Fruit fly (Drosophila melanogaster) whole organism, embryonic: Measurements from ENCODE around the gene PRL-1.
A peak's percentile ranks its signal among the peaks of the same experiment; 100 is the strongest.

ENCODE experiments used
- Adf1 ChIP-seq: fragments of 200-800 bp; sonication (Bioruptor generic); IDR thresholded peaks from 2 replicates; pipeline ENCODE4 v1.3.6; 2022; ENCODE audit warnings: missing biosample characterization, missing genetic modification characterization
- BtbVII ChIP-seq: fragments of 200-800 bp; sonication (Bioruptor generic); optimal IDR thresholded peaks from 3 replicates; lab custom pipeline; 2017; ENCODE audit warnings: missing biosample characterization, mild to moderate bottlenecking, missing genetic modification characterization
- CG10147 ChIP-seq: fragments of 200-800 bp; sonication (Bioruptor generic); optimal IDR thresholded peaks from 2 replicates; lab custom pipeline; 2019; ENCODE audit warnings: missing biosample characterization, mild to moderate bottlenecking, missing genetic modification characterization, moderate library complexity
- CG10959 ChIP-seq: fragments of 200-800 bp; sonication (Bioruptor generic); IDR thresholded peaks from 2 replicates; pipeline ENCODE4 v1.3.6; 2022; ENCODE audit warnings: missing biosample characterization, missing genetic modification characterization
- CG12104 ChIP-seq: fragments of 200-800 bp; sonication (Bioruptor generic); optimal IDR thresholded peaks from 3 replicates; lab custom pipeline; 2016; ENCODE audit warnings: missing biosample characterization, missing genetic modification characterization
- CG13296 ChIP-seq: fragments of 200-800 bp; sonication (Bioruptor generic); optimal IDR thresholded peaks from 3 replicates; lab custom pipeline; 2018; ENCODE audit warnings: missing biosample characterization, mild to moderate bottlenecking, missing genetic modification characterization
- CG14050 ChIP-seq: fragments of 200-800 bp; sonication (Bioruptor generic); IDR thresholded peaks from 3 replicates; pipeline ENCODE4 v1.3.6; 2022; ENCODE audit warnings: missing biosample characterization, missing genetic modification characterization
- CG15514 ChIP-seq: fragments of 200-800 bp; sonication (Bioruptor generic); optimal IDR thresholded peaks from 3 replicates; lab custom pipeline; 2017; ENCODE audit warnings: missing biosample characterization, missing genetic modification characterization, mild to moderate bottlenecking, moderate library complexity, missing genetic modification reagents
- CG15601 ChIP-seq: fragments of 200-800 bp; sonication (Bioruptor generic); optimal IDR thresholded peaks from 3 replicates; lab custom pipeline; 2019; ENCODE audit warnings: missing biosample characterization, mild to moderate bottlenecking, missing genetic modification characterization, moderate library complexity
- CG16813 ChIP-seq: fragments of 200-800 bp; sonication (Bioruptor generic); IDR thresholded peaks from 3 replicates; pipeline ENCODE4 v1.3.6; 2022; ENCODE audit warnings: missing biosample characterization, missing genetic modification characterization; ENCODE audit not compliant: partially characterized antibody
- CG17612 ChIP-seq: fragments of 200-800 bp; sonication (Bioruptor generic); IDR thresholded peaks from 2 replicates; pipeline ENCODE4 v1.3.6; 2022; ENCODE audit warnings: missing biosample characterization, missing genetic modification characterization
- CG2116 ChIP-seq: fragments of 200-800 bp; sonication (Bioruptor generic); optimal IDR thresholded peaks from 3 replicates; lab custom pipeline; 2018; ENCODE audit warnings: missing biosample characterization, mild to moderate bottlenecking, missing genetic modification characterization
- CG3407 ChIP-seq: fragments of 200-800 bp; sonication (Bioruptor generic); optimal IDR thresholded peaks from 2 replicates; lab custom pipeline; 2018; ENCODE audit warnings: missing biosample characterization, mild to moderate bottlenecking, missing genetic modification characterization
- CG4328 ChIP-seq: fragments of 200-800 bp; sonication (Bioruptor generic); optimal IDR thresholded peaks from 3 replicates; lab custom pipeline; 2017; ENCODE audit warnings: missing biosample characterization, missing genetic modification reagents, missing genetic modification characterization
- CG4360 ChIP-seq: fragments of 200-800 bp; sonication (Bioruptor generic); IDR thresholded peaks from 2 replicates; pipeline ENCODE4 v1.3.6; 2022; ENCODE audit warnings: missing biosample characterization, missing genetic modification characterization
- CG6683 ChIP-seq: fragments of 200-800 bp; sonication (Bioruptor generic); optimal IDR thresholded peaks from 2 replicates; lab custom pipeline; 2017; ENCODE audit warnings: missing biosample characterization, mild to moderate bottlenecking, missing genetic modification characterization, missing genetic modification reagents
- CG6791 ChIP-seq: fragments of 200-800 bp; sonication (Bioruptor generic); IDR thresholded peaks from 3 replicates; pipeline ENCODE4 v1.3.6; 2022; ENCODE audit warnings: missing biosample characterization, missing genetic modification characterization; ENCODE audit not compliant: partially characterized antibody
- CG7271 ChIP-seq: fragments of 200-800 bp; sonication (Bioruptor generic); optimal IDR thresholded peaks from 2 replicates; lab custom pipeline; 2018; ENCODE audit warnings: missing biosample characterization, mild to moderate bottlenecking, missing genetic modification characterization, moderate library complexity
- CG7357 ChIP-seq: fragments of 200-800 bp; sonication (Bioruptor generic); IDR thresholded peaks from 3 replicates; pipeline ENCODE4 v1.3.6; 2022; ENCODE audit warnings: missing biosample characterization, missing genetic modification characterization
- CG7987 ChIP-seq: fragments of 200-800 bp; sonication (Bioruptor generic); optimal IDR thresholded peaks from 2 replicates; lab custom pipeline; 2018; ENCODE audit warnings: missing biosample characterization, mild to moderate bottlenecking, missing genetic modification characterization, moderate library complexity
- D19A ChIP-seq: fragments of 200-800 bp; optimal IDR thresholded peaks from 3 replicates; lab custom pipeline; 2019; ENCODE audit warnings: missing biosample characterization, mild to moderate bottlenecking, missing genetic modification characterization, moderate library complexity
- Dad ChIP-seq: fragments of 200-800 bp; sonication (Bioruptor generic); optimal IDR thresholded peaks from 3 replicates; lab custom pipeline; 2016; ENCODE audit warnings: missing biosample characterization, missing genetic modification characterization
- E2f2 ChIP-seq: fragments of 200-800 bp; sonication (Bioruptor generic); IDR thresholded peaks from 2 replicates; pipeline ENCODE4 v1.3.6; 2022; ENCODE audit warnings: missing biosample characterization, missing genetic modification characterization
- Fer3 ChIP-seq: fragments of 200-800 bp; sonication (Bioruptor generic); optimal IDR thresholded peaks from 2 replicates; lab custom pipeline; 2018; ENCODE audit warnings: missing biosample characterization, mild to moderate bottlenecking, missing genetic modification characterization, moderate library complexity
- GATAe ChIP-seq: fragments of 200-800 bp; sonication (Bioruptor generic); conservative IDR thresholded peaks from 2 replicates; pipeline ENCODE4 v1.3.6; 2022; ENCODE audit warnings: missing biosample characterization, missing genetic modification characterization
- Hr3 ChIP-seq: fragments of 200-800 bp; sonication (Bioruptor generic); optimal IDR thresholded peaks from 3 replicates; lab custom pipeline; 2016; ENCODE audit warnings: missing biosample characterization, missing genetic modification characterization
- Mad ChIP-seq: fragments of 200-800 bp; sonication (Bioruptor generic); optimal IDR thresholded peaks from 2 replicates; lab custom pipeline; 2016; ENCODE audit warnings: missing biosample characterization, missing genetic modification characterization
- Mes4 ChIP-seq: fragments of 200-800 bp; sonication (Bioruptor generic); optimal IDR thresholded peaks from 2 replicates; lab custom pipeline; 2016; ENCODE audit warnings: missing biosample characterization, missing genetic modification characterization
- Oli ChIP-seq: fragments of 200-800 bp; sonication (Bioruptor generic); optimal IDR thresholded peaks from 2 replicates; lab custom pipeline; 2018; ENCODE audit warnings: missing biosample characterization, mild to moderate bottlenecking, missing genetic modification characterization, moderate library complexity
- Poxn ChIP-seq: fragments of 200-800 bp; sonication (Bioruptor generic); IDR thresholded peaks from 2 replicates; pipeline ENCODE4 v1.3.6; 2022; ENCODE audit warnings: missing biosample characterization, missing genetic modification characterization
- Rx ChIP-seq: fragments of 200-800 bp; sonication (Bioruptor generic); IDR thresholded peaks from 2 replicates; pipeline ENCODE4 v1.3.6; 2022; ENCODE audit warnings: missing biosample characterization, missing genetic modification characterization
- Sry-δ ChIP-seq: fragments of 200-800 bp; sonication (Bioruptor generic); optimal IDR thresholded peaks from 2 replicates; lab custom pipeline; 2016; ENCODE audit warnings: missing biosample characterization, missing genetic modification characterization
- YL-1 ChIP-seq: fragments of 200-800 bp; sonication (Bioruptor generic); optimal IDR thresholded peaks from 3 replicates; lab custom pipeline; 2017; ENCODE audit warnings: missing biosample characterization, mild to moderate bottlenecking, missing genetic modification characterization
- ac ChIP-seq: fragments of 200-800 bp; sonication (Bioruptor generic); optimal IDR thresholded peaks from 3 replicates; lab custom pipeline; 2017; ENCODE audit warnings: missing biosample characterization, mild to moderate bottlenecking, missing genetic modification characterization
- br ChIP-seq: fragments of >200 bp; optimal IDR thresholded peaks from 2 replicates; lab custom pipeline; 2017
- cad ChIP-seq: fragments of >200 bp; optimal IDR thresholded peaks from 2 replicates; lab custom pipeline; 2017; ENCODE audit warnings: missing biosample characterization, missing genetic modification characterization
- ci ChIP-seq: fragments of 200-800 bp; sonication (Bioruptor generic); IDR thresholded peaks from 3 replicates; pipeline ENCODE4 v1.3.6; 2022; ENCODE audit warnings: missing biosample characterization, missing genetic modification characterization
- danr ChIP-seq: fragments of 200-800 bp; sonication (Bioruptor generic); IDR thresholded peaks from 2 replicates; pipeline ENCODE4 v1.3.6; 2022; ENCODE audit warnings: missing biosample characterization, missing genetic modification characterization
- dimm ChIP-seq: fragments of 200-800 bp; sonication (Bioruptor generic); IDR thresholded peaks from 2 replicates; pipeline ENCODE4 v1.3.6; 2022; ENCODE audit warnings: missing biosample characterization, missing genetic modification characterization
- ftz-f1 ChIP-seq: fragments of 200-800 bp; sonication (Bioruptor generic); optimal IDR thresholded peaks from 2 replicates; lab custom pipeline; 2016; ENCODE audit warnings: missing biosample characterization, missing genetic modification characterization
- hth ChIP-seq: fragments of >200 bp; optimal IDR thresholded peaks from 2 replicates; lab custom pipeline; 2017; ENCODE audit warnings: inconsistent platforms
- insv ChIP-seq, 2 experiments: fragments of 200-800 bp; sonication (Bioruptor generic); optimal IDR thresholded peaks; 3 replicates each; lab custom pipeline; 2016 to 2018; ENCODE audit warnings: missing biosample characterization in 2 of 2, missing genetic modification characterization in 2 of 2
- mld ChIP-seq: fragments of 200-800 bp; sonication (Bioruptor generic); IDR thresholded peaks from 3 replicates; pipeline ENCODE4 v1.3.6; 2022; ENCODE audit warnings: missing biosample characterization, missing genetic modification characterization; ENCODE audit not compliant: partially characterized antibody
- nmo ChIP-seq: fragments of 200-800 bp; sonication (Bioruptor generic); optimal IDR thresholded peaks from 2 replicates; lab custom pipeline; 2018; ENCODE audit warnings: missing biosample characterization, mild to moderate bottlenecking, missing genetic modification characterization, moderate library complexity
- peb ChIP-seq: fragments of 200-800 bp; sonication (Bioruptor generic); IDR thresholded peaks from 2 replicates; pipeline ENCODE4 v1.3.6; 2022; ENCODE audit warnings: missing biosample characterization, missing genetic modification characterization
- pum ChIP-seq: fragments of 200-800 bp; sonication (Bioruptor generic); optimal IDR thresholded peaks from 2 replicates; lab custom pipeline; 2016; ENCODE audit warnings: missing biosample characterization, missing genetic modification characterization
- schlank ChIP-seq: fragments of 200-800 bp; sonication (Bioruptor generic); optimal IDR thresholded peaks from 2 replicates; lab custom pipeline; 2018; ENCODE audit warnings: missing biosample characterization, mild to moderate bottlenecking, missing genetic modification characterization
- ssp ChIP-seq: fragments of 200-800 bp; sonication (Bioruptor generic); IDR thresholded peaks from 2 replicates; pipeline ENCODE4 v1.3.6; 2022; ENCODE audit warnings: missing biosample characterization, missing genetic modification characterization
- tio ChIP-seq: fragments of 200-800 bp; sonication (Bioruptor generic); optimal IDR thresholded peaks from 2 replicates; lab custom pipeline; 2017; ENCODE audit warnings: missing biosample characterization, missing genetic modification characterization, inconsistent platforms
- tna ChIP-seq: fragments of 200-800 bp; sonication (Bioruptor generic); IDR thresholded peaks from 2 replicates; pipeline ENCODE4 v1.3.6; 2022; ENCODE audit warnings: missing biosample characterization, missing genetic modification characterization; ENCODE audit not compliant: partially characterized antibody
- vfl ChIP-seq: fragments of 200-800 bp; sonication (Bioruptor generic); optimal IDR thresholded peaks from 2 replicates; lab custom pipeline; 2016; ENCODE audit warnings: missing biosample characterization, missing genetic modification characterization

Gene PRL-1

DNA sequence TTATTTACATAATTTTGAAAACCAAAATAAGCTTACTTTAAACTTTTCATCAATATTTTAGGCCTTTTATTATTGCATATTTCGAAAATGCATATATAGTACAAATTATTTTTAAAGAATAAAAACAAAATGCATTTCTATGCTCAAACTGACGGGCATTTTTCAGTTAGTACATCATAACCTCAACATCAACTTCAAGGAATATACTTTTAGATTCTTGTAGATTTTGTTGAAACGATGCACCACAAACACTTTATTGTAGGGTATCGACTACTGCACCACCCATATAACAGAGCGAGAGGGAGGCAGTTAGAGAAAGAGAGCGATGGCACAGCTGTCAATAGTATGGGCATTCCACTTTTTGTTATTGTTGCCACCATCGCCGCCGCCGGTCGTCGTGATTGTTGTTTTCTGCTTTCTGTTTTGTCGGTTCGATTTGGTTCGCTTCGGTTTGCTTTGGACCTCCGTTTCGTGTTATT, 22.4 kb upstream of the PRL-1 start (continued):
- TF ChIP-seq Sry-δ (GFP tag; lab: Kevin White, UChicago), result peak; percentile 29
- TF ChIP-seq danr (GFP tag; lab: Robert Waterston, UW), result peak; percentile 78
- peak; percentile 80 for TF ChIP-seq peb
- peak; percentile 74 for TF ChIP-seq CG7987 (GFP tag; lab: Kevin White, UChicago)
- peak; percentile 33; the same call in 1 of the 2 replicates for TF ChIP-seq CG10959 (GFP tag; lab: Robert Waterston, UW)
- TF ChIP-seq CG2116 (GFP tag; lab: Kevin White, UChicago), result peak; percentile 58
- TF ChIP-seq CG6683 (GFP tag; lab: Kevin White, UChicago), result peak; percentile 72
- no peak for TF ChIP-seq br (lab: Kevin White, UChicago)
- peak; percentile 86 for TF ChIP-seq CG10147
- TF ChIP-seq CG16813 (GFP tag; lab: Robert Waterston, UW), result no peak
- peak; percentile 83 for TF ChIP-seq ac
- TF ChIP-seq CG7271 (tag; lab: Kevin White, UChicago), result peak; percentile 37
- TF ChIP-seq Mes4, result peak; percentile 81
- TF ChIP-seq ci (GFP tag; lab: Robert Waterston, UW), result peak; percentile 86
- TF ChIP-seq Rx (GFP tag; lab: Robert Waterston, UW), result peak; percentile 56
- TF ChIP-seq schlank, result peak; percentile 45
- TF ChIP-seq CG7357 (GFP tag; lab: Robert Waterston, UW), result peak; percentile 70; the same call in 2 of the 3 replicates
- TF ChIP-seq CG15601, result peak; percentile 90
- peak; percentile 86 for TF ChIP-seq CG12104
- peak; percentile 94 for TF ChIP-seq Hr3 (GFP tag; lab: Kevin White, UChicago)
- peak; percentile 50; the same call in 1 of the 2 replicates for TF ChIP-seq dimm (GFP tag; lab: Robert Waterston, UW)
- no peak for TF ChIP-seq hth
- TF ChIP-seq GATAe, result no peak
- peak; percentile 52 for TF ChIP-seq CG15514 (GFP tag; lab: Kevin White, UChicago)
- TF ChIP-seq Fer3 (tag; lab: Kevin White, UChicago), result peak; percentile 72
- TF ChIP-seq D19A, result peak; percentile 96
- TF ChIP-seq CG17612, result no peak
- TF ChIP-seq CG4328 (GFP tag; lab: Kevin White, UChicago), result peak; percentile 77
- TF ChIP-seq Dad, result peak; percentile 57
- TF ChIP-seq CG4360, result peak; percentile 71
- no peak for TF ChIP-seq ftz-f1 (GFP tag; lab: Kevin White, UChicago)
- no peak for TF ChIP-seq mld
- peak; percentile 21 for TF ChIP-seq YL-1 (GFP tag; lab: Kevin White, UChicago)
- no peak; the same call in 2 of the 3 replicates for TF ChIP-seq CG6791 (GFP tag; lab: Robert Waterston, UW)
- TF ChIP-seq tna (GFP tag; lab: Robert Waterston, UW), result no peak
- peak; percentile 87 for TF ChIP-seq CG3407 (GFP tag; lab: Kevin White, UChicago)
- peak; percentile 19 for TF ChIP-seq vfl (GFP tag; lab: Kevin White, UChicago)
- no peak for TF ChIP-seq Adf1 (GFP tag; lab: Robert Waterston, UW)
- TF ChIP-seq CG14050, result peak; percentile 82
- TF ChIP-seq nmo (GFP tag; lab: Kevin White, UChicago), result peak; percentile 97
- TF ChIP-seq tio, result peak; percentile 91
- TF ChIP-seq pum, result peak; percentile 91
- peak in 1 of 2 experiments; percentile 53 for TF ChIP-seq insv (GFP tag; optimal IDR thresholded peaks at IDR 0.05; lab: Kevin White, UChicago)
- peak; percentile 97 for TF ChIP-seq Oli
- peak; percentile 44; the same call in 1 of the 2 replicates for TF ChIP-seq ssp (GFP tag; lab: Robert Waterston, UW)
- TF ChIP-seq CG13296 (GFP tag; lab: Kevin White, UChicago), result peak; percentile 87
- peak; percentile 74 for TF ChIP-seq cad (GFP tag; lab: Kevin White, UChicago)
- peak; percentile 58; the same call in 1 of the 2 replicates for TF ChIP-seq E2f2
- no peak for TF ChIP-seq Poxn
- TF ChIP-seq Mad (GFP tag; lab: Kevin White, UChicago), result peak; percentile 84
- TF ChIP-seq BtbVII (GFP tag; lab: Kevin White, UChicago), result peak; percentile 84
